Worm (Caenorhabditis elegans): ENCODE results near the gene C44B11.1.

DNA sequence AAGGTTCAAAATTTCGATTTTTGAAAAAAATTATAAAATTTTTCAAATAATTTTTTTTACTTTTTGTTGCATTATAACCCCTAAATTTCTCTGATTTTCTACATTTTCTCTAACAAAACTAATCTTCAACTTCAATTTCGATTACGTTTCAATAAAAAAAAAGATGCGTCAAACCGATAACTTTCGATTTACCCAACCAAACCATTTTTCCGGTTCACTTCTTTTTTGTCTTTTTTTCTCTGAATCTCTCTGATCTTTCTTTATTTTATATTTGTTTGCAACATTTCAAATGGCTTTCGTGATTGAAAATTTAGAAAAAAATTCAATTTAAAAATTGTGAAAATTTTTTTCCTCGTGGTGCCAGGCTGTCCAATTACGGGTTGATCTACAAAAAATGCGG, 8.4 kb downstream of the C44B11.1 start:
- TF ChIP-seq dmd-4 (tag; optimal IDR thresholded peaks at IDR 0.05; ENCODE audit: borderline replicate concordance) (no peak), fax-1 (tag; optimal IDR thresholded peaks at IDR 0.05) (no peak), ceh-31 (tag; optimal IDR thresholded peaks at IDR 0.05) (no peak), T23F11.4 (GFP tag; optimal IDR thresholded peaks at IDR 0.05) (no peak), nhr-11 (tag; optimal IDR thresholded peaks at IDR 0.05) (no peak), pat-9 (tag; optimal IDR thresholded peaks at IDR 0.05) (no peak), nfya-1 (tag; optimal IDR thresholded peaks at IDR 0.05) (no peak), ceh-6 (GFP tag; optimal IDR thresholded peaks at IDR 0.05) (no peak), ama-1 (optimal IDR thresholded peaks at IDR 0.05) (no peak), ceh-2 (tag; optimal IDR thresholded peaks at IDR 0.05) (no peak)
